Worm (Caenorhabditis elegans) whole organism, L1 larva: ENCODE data around the gene tsp-17.

ENCODE experiments used
- aly-2 ChIP-seq: fragments of 150-350 bp; optimal IDR thresholded peaks from 2 replicates; lab custom pipeline; 2014; ENCODE audit warnings: missing biosample characterization, missing genetic modification characterization
- ceh-82 ChIP-seq, 3 experiments: fragments of 150-350 bp in 1 of 3; sonication (generic microtip) in 2 of 3; optimal IDR thresholded peaks; 2 replicates each; lab custom pipeline; 2014 to 2017; ENCODE audit warnings: missing biosample characterization in 3 of 3, missing genetic modification characterization in 3 of 3
- hlh-17 ChIP-seq: fragments of 200-800 bp; sonication (Bioruptor generic); optimal IDR thresholded peaks from 2 replicates; lab custom pipeline; 2018; ENCODE audit warnings: missing genetic modification characterization, mild to moderate bottlenecking, missing compliant biosample characterization, moderate library complexity, borderline replicate concordance
- jun-1 ChIP-seq: fragments of 150-350 bp; optimal IDR thresholded peaks from 2 replicates; lab custom pipeline; 2014; ENCODE audit warnings: missing biosample characterization, missing genetic modification reagents, missing genetic modification characterization
- lsy-2 ChIP-seq, 2 experiments: fragments of 150-350 bp; optimal IDR thresholded peaks; 2 replicates each; lab custom pipeline; 2014; ENCODE audit warnings: missing biosample characterization in 2 of 2, missing genetic modification characterization in 2 of 2
- nhr-11 ChIP-seq: fragments of 150-350 bp; optimal IDR thresholded peaks from 2 replicates; lab custom pipeline; 2014; ENCODE audit warnings: missing biosample characterization, missing genetic modification characterization
- nhr-77 ChIP-seq: fragments of 150-350 bp; optimal IDR thresholded peaks from 2 replicates; lab custom pipeline; 2014; ENCODE audit warnings: missing biosample characterization, missing genetic modification characterization
- pag-3 ChIP-seq: sonication (generic microtip); optimal IDR thresholded peaks from 2 replicates; lab custom pipeline; 2017; ENCODE audit warnings: missing genetic modification characterization, mild to moderate bottlenecking, missing compliant biosample characterization, antibody characterized with exemption, borderline replicate concordance; ENCODE audit not compliant: insufficient read depth
- snpc-4 ChIP-seq: fragments of 150-350 bp; optimal IDR thresholded peaks from 2 replicates; lab custom pipeline; 2014; ENCODE audit warnings: missing biosample characterization, missing genetic modification characterization
- tbx-2 ChIP-seq: sonication (generic microtip); optimal IDR thresholded peaks from 2 replicates; lab custom pipeline; 2016; ENCODE audit warnings: missing genetic modification characterization, missing compliant biosample characterization
- unc-86 ChIP-seq: sonication (generic microtip); optimal IDR thresholded peaks from 2 replicates; lab custom pipeline; 2016; ENCODE audit warnings: missing genetic modification characterization, missing compliant biosample characterization
- ztf-11 ChIP-seq, 2 experiments: sonication (generic microtip); optimal IDR thresholded peaks; 2 replicates each; lab custom pipeline; 2016 to 2017; ENCODE audit warnings: missing genetic modification characterization in 2 of 2, missing biosample characterization in 1 of 2, missing compliant biosample characterization in 1 of 2

DNA sequence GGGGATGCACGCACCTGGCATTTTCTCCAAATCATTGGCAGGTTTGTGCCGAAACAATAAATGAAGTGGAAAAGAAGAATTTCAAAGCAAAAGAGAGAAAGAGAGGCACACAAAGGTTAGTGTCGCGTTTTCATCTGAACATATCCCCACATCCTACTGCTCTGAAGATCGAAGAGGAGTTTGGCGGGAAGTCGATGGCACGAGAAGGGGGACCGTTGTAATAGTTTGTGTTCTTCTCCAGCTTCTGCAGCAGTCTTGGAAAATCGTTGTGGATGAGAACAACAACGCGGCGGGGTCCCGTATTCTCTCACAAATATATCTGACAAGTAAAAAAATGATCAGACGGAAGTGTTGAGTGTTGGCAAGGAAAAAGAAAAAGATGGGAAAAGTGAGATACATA, 35.0 kb upstream of the tsp-17 start:
- no peak for TF ChIP-seq ceh-82 (tag; optimal IDR thresholded peaks at IDR 0.05; lab: Kevin White, UChicago)
- TF ChIP-seq aly-2 (tag; lab: Kevin White, UChicago), result no peak
- TF ChIP-seq lsy-2 (tag; optimal IDR thresholded peaks at IDR 0.05; lab: Kevin White, UChicago), result no peak
- no peak for TF ChIP-seq unc-86
- TF ChIP-seq snpc-4 (tag; lab: Kevin White, UChicago), result no peak
- no peak for TF ChIP-seq nhr-11 (tag; lab: Kevin White, UChicago)
- TF ChIP-seq pag-3 (tag; lab: Kevin White, UChicago), result peak; percentile 85
- TF ChIP-seq tbx-2 (tag; lab: Kevin White, UChicago), result no peak
- TF ChIP-seq hlh-17, result no peak
- TF ChIP-seq nhr-77 (tag; lab: Kevin White, UChicago), result no peak
- no peak for TF ChIP-seq jun-1 (tag; lab: Kevin White, UChicago)
- no peak for TF ChIP-seq ztf-11 (tag; optimal IDR thresholded peaks at IDR 0.05; lab: Kevin White, UChicago)
